Worm (Caenorhabditis elegans) whole organism, early embryonic: Measurements from ENCODE around the gene emb-5.
A peak's percentile ranks its signal among the peaks of the same experiment; 100 is the strongest.

ENCODE experiments used
- B0310.2 ChIP-seq: sonication (generic microtip); optimal IDR thresholded peaks from 2 replicates; lab custom pipeline; 2016; ENCODE audit warnings: mild to moderate bottlenecking, missing genetic modification characterization, missing compliant biosample characterization
- F13C5.2 ChIP-seq: sonication (generic microtip); optimal IDR thresholded peaks from 2 replicates; lab custom pipeline; 2017; ENCODE audit warnings: mild to moderate bottlenecking, missing genetic modification characterization, inconsistent platforms, missing compliant biosample characterization
- aly-1 ChIP-seq: sonication (generic microtip); optimal IDR thresholded peaks from 2 replicates; lab custom pipeline; 2016; ENCODE audit warnings: missing genetic modification characterization, missing compliant biosample characterization
- ama-1 ChIP-seq: fragments of 150-350 bp; optimal IDR thresholded peaks from 2 replicates; lab custom pipeline; 2014
- ceh-13 ChIP-seq: fragments of 200-800 bp; sonication (Bioruptor generic); optimal IDR thresholded peaks from 2 replicates; lab custom pipeline; 2018; ENCODE audit warnings: mild to moderate bottlenecking, missing genetic modification characterization, missing compliant biosample characterization
- ceh-36 ChIP-seq: sonication (generic microtip); optimal IDR thresholded peaks from 2 replicates; lab custom pipeline; 2016; ENCODE audit warnings: missing genetic modification characterization, inconsistent platforms, missing compliant biosample characterization
- ets-7 ChIP-seq: sonication (generic microtip); optimal IDR thresholded peaks from 2 replicates; lab custom pipeline; 2016; ENCODE audit warnings: missing genotype, missing genetic modification characterization, missing compliant biosample characterization
- flt-1 ChIP-seq: fragments of 200-800 bp; sonication (Bioruptor generic); IDR thresholded peaks from 2 replicates; pipeline ENCODE4 v1.3.6; 2022; ENCODE audit warnings: missing genetic modification characterization, missing compliant biosample characterization
- hmbx-1 ChIP-seq: sonication (generic microtip); optimal IDR thresholded peaks from 2 replicates; lab custom pipeline; 2016; ENCODE audit warnings: mild to moderate bottlenecking, missing genetic modification characterization, missing compliant biosample characterization
- hmg-4 ChIP-seq: fragments of 200-800 bp; sonication (Bioruptor generic); optimal IDR thresholded peaks from 2 replicates; lab custom pipeline; 2018; ENCODE audit warnings: mild to moderate bottlenecking, missing genetic modification characterization, missing compliant biosample characterization
- hnd-1 ChIP-seq: sonication (generic microtip); optimal IDR thresholded peaks from 2 replicates; lab custom pipeline; 2016; ENCODE audit warnings: missing genetic modification characterization, missing compliant biosample characterization
- pes-1 ChIP-seq: fragments of 200-800 bp; sonication (Bioruptor generic); IDR thresholded peaks from 2 replicates; pipeline ENCODE4 v1.3.6; 2022; ENCODE audit warnings: missing genetic modification reagents, missing genetic modification characterization, missing compliant biosample characterization
- scrt-1 ChIP-seq: fragments of 200-800 bp; sonication (Bioruptor generic); IDR thresholded peaks from 2 replicates; pipeline ENCODE4 v1.3.6; 2022; ENCODE audit warnings: missing genetic modification characterization, missing compliant biosample characterization
- sea-1 ChIP-seq: fragments of 200-800 bp; sonication (Bioruptor generic); conservative IDR thresholded peaks from 2 replicates; pipeline ENCODE4 v1.3.6; 2022; ENCODE audit warnings: missing genetic modification characterization, missing compliant biosample characterization
- tbx-11 ChIP-seq: fragments of 200-800 bp; sonication (Bioruptor generic); IDR thresholded peaks from 2 replicates; pipeline ENCODE4 v1.3.6; 2022; ENCODE audit warnings: missing genetic modification characterization, missing compliant biosample characterization
- tbx-37 ChIP-seq: fragments of 200-800 bp; sonication (Bioruptor generic); conservative IDR thresholded peaks from 2 replicates; pipeline ENCODE4 v1.3.6; 2022; ENCODE audit warnings: missing genetic modification reagents, missing genetic modification characterization, missing compliant biosample characterization
- tra-4 ChIP-seq: sonication (generic microtip); optimal IDR thresholded peaks from 2 replicates; lab custom pipeline; 2017; ENCODE audit warnings: missing genetic modification characterization, missing compliant biosample characterization

The emb-5 gene

DNA sequence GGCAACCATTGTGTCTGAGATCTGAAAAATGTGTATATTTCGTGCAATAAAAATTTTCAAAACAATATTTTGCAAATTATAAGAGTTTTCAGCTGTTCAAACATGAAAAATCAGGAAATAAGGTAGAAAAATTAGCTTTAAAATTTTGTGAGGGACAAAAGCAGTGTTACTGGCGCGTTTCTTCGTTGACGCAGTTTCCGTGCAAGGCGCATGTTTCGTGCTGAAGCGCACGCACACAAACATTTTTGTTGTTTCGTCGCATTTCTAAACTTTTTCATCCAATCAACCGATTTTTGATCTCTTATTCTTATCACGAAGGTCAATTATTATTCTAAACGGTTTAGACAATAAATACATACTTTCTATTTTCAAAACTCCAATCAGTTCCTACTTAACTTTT lies 27.2 kb downstream of the emb-5 start, which contains the start of gene nifk-1:
nifk-1 (minus strand) TSS at position 27 of the 400 bp plus-strand sequence.
- TF ChIP-seq hnd-1 (tag; lab: Kevin White, UChicago) (no peak), tbx-11 (GFP tag; lab: Robert Waterston, UW) (no peak), scrt-1 (GFP tag; lab: Robert Waterston, UW) (peak; percentile 34; the same call in 1 of the 2 replicates), sea-1 (GFP tag; lab: Robert Waterston, UW) (0 out of 2 replicates have a peak, but pooled peaks have one; percentile 5), hmbx-1 (no peak), hmg-4 (GFP tag; lab: Kevin White, UChicago) (no peak), B0310.2 (tag; lab: Kevin White, UChicago) (no peak), pes-1 (no peak), ama-1 (lab: Kevin White, UChicago) (no peak), ets-7 (tag; lab: Kevin White, UChicago) (no peak), tra-4 (tag; lab: Kevin White, UChicago) (no peak), ceh-36 (tag; lab: Kevin White, UChicago) (no peak), aly-1 (tag; lab: Kevin White, UChicago) (no peak), tbx-37 (GFP tag; lab: Robert Waterston, UW) (peak; percentile 38; the same call in 1 of the 2 replicates), ceh-13 (GFP tag; lab: Kevin White, UChicago) (no peak), F13C5.2 (tag; lab: Kevin White, UChicago) (peak; percentile 60), flt-1 (GFP tag; lab: Robert Waterston, UW) (no peak)

DNA sequence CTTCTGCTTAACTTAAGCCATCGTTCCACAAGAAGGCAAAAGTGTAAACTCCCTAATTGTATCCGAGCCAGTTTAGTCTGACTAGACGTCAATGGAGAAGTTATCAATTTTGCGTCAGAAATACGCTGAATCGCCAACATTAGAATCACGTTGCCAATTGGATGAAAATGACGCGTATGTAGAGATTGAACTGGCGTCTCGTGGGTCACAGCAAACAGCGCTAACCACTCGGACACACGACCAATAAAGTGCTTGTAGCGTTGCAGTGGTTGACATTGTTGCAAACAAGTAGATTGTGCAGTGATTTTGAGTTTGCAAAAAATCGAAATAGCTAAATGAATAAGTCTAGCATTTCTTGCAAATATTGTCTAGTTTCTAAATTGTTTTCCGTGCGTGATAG lies 30.9 kb downstream of the emb-5 start:
- TF ChIP-seq ceh-36 (tag; lab: Kevin White, UChicago) (peak; percentile 84), ama-1 (lab: Kevin White, UChicago) (no peak), hmbx-1 (peak; percentile 44), tbx-11 (GFP tag; lab: Robert Waterston, UW) (peak; percentile 83), tra-4 (tag; lab: Kevin White, UChicago) (peak; percentile 76), sea-1 (GFP tag; lab: Robert Waterston, UW) (no peak; the same call in 1 of the 2 replicates), aly-1 (tag; lab: Kevin White, UChicago) (peak; percentile 13), flt-1 (GFP tag; lab: Robert Waterston, UW) (peak; percentile 76), F13C5.2 (tag; lab: Kevin White, UChicago) (peak; percentile 41), hmg-4 (GFP tag; lab: Kevin White, UChicago) (peak; percentile 91), ceh-13 (GFP tag; lab: Kevin White, UChicago) (peak; percentile 80), ets-7 (tag; lab: Kevin White, UChicago) (peak; percentile 32), pes-1 (no peak), B0310.2 (tag; lab: Kevin White, UChicago) (peak; percentile 69), scrt-1 (GFP tag; lab: Robert Waterston, UW) (peak; percentile 88), hnd-1 (tag; lab: Kevin White, UChicago) (peak; percentile 64), tbx-37 (GFP tag; lab: Robert Waterston, UW) (peak; percentile 76)

DNA sequence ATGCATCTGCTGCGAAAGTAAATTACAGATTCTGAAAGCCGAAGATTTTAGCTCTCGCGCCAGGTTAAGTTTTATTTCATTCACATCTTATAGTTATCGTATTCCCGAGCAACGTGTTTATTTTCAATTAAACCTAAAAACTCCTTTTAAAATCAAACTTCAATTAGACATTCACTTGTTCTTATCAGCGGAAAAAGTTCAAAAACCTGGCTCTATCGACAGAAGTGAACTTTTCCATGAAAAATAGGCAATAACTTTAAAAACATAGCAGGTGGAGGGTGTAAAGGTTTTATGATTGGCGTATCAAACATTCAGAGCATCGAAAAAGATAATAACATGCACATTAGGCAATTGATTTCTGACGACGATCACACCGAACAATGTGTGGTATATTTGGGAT lies 31.5 kb downstream of the emb-5 start, which contains the start of gene ppat-1:
ppat-1 (plus strand) TSS at position 316 of the 400 bp plus-strand sequence.
- TF ChIP-seq hmbx-1 (no peak), tbx-37 (GFP tag; lab: Robert Waterston, UW) (no peak), pes-1 (no peak), hmg-4 (GFP tag; lab: Kevin White, UChicago) (no peak), F13C5.2 (tag; lab: Kevin White, UChicago) (no peak), sea-1 (GFP tag; lab: Robert Waterston, UW) (no peak), ceh-36 (tag; lab: Kevin White, UChicago) (no peak), ama-1 (lab: Kevin White, UChicago) (no peak), ets-7 (tag; lab: Kevin White, UChicago) (no peak), flt-1 (GFP tag; lab: Robert Waterston, UW) (no peak), tbx-11 (GFP tag; lab: Robert Waterston, UW) (no peak), tra-4 (tag; lab: Kevin White, UChicago) (no peak), scrt-1 (GFP tag; lab: Robert Waterston, UW) (no peak), aly-1 (tag; lab: Kevin White, UChicago) (no peak), ceh-13 (GFP tag; lab: Kevin White, UChicago) (no peak), B0310.2 (tag; lab: Kevin White, UChicago) (no peak), hnd-1 (tag; lab: Kevin White, UChicago) (no peak)

DNA sequence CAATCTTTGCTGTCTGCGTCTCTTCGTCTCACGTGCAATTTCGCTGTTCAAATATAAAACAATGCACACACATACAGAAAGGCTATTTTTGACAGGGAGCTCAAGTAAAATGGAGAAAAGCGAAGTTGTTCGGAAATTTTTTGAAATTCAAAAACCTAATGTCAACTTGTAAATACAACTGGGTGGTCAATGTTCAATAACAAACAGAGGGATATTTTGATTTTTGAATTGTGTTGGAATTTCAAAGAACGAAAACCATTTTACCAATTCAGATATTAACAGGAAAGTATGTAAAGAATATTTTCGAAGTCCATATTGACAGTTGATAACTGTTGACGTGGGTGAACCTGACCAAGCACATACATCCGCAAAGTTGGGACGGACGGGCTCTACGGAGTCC lies 32.1 kb downstream of the emb-5 start, which contains the start of gene tag-243:
tag-243 (minus strand) TSS at position 101 of the 400 bp plus-strand sequence.
- TF ChIP-seq ceh-36 (tag; lab: Kevin White, UChicago) (no peak), tbx-11 (GFP tag; lab: Robert Waterston, UW) (no peak), tbx-37 (GFP tag; lab: Robert Waterston, UW) (no peak), sea-1 (GFP tag; lab: Robert Waterston, UW) (no peak), ceh-13 (GFP tag; lab: Kevin White, UChicago) (no peak), flt-1 (GFP tag; lab: Robert Waterston, UW) (no peak), F13C5.2 (tag; lab: Kevin White, UChicago) (no peak), aly-1 (tag; lab: Kevin White, UChicago) (no peak), scrt-1 (GFP tag; lab: Robert Waterston, UW) (no peak), hmg-4 (GFP tag; lab: Kevin White, UChicago) (no peak), hnd-1 (tag; lab: Kevin White, UChicago) (no peak)

DNA sequence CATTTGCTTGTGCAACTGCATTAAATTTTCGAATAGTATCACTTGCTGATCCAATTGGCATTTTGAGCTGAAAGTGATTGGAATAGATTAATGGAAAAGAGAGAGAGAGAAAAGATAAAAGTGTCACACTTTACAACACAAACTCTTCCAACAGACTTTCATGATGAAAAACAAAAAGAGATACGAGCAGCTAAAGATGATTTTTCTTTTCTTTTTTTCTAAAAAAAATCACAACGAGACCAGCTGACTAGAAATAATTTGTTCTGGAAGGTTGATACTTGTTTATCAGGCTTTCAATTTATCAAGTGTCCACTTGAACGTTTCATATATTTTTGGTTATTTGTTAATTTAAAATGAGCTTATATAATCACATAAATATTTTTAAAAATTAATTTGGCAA lies 33.3 kb downstream of the emb-5 start:
- TF ChIP-seq ama-1 (lab: Kevin White, UChicago) (no peak), flt-1 (GFP tag; lab: Robert Waterston, UW) (no peak), ceh-13 (GFP tag; lab: Kevin White, UChicago) (no peak), F13C5.2 (tag; lab: Kevin White, UChicago) (no peak), pes-1 (no peak)

DNA sequence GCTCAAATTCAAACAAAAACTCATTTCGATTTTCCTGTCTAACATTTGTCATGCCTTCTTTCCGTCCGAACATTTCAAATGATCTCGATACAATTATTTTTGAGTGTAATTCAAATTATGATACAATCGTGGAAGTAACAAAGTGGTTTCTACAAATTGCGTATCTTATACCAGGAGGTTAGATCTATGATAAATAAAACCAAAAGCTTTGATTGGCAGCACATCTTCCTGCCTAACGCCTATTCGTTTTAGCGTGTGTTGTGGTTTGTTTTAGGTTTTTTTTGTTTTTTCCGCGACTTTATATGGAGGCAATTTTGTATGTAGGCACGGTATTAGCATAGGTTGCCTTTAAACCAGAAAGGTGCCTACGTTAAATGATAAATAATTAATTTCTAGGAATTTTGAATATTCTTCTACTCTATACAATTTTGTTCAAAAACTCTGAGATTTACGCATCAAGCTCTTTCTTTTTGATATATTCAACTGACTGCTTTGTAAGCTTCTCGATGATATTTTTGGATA lies 40.4 kb downstream of the emb-5 start, which contains the start of gene srg-11:
srg-11 (plus strand) TSS at position 51 of the 522 bp plus-strand sequence.
- TF ChIP-seq pes-1 = no peak
- no peak for TF ChIP-seq tbx-37 (GFP tag; lab: Robert Waterston, UW)
- TF ChIP-seq hnd-1 (tag; lab: Kevin White, UChicago) = no peak
- TF ChIP-seq F13C5.2 (tag; lab: Kevin White, UChicago) = no peak
- no peak for TF ChIP-seq sea-1 (GFP tag; lab: Robert Waterston, UW)
- TF ChIP-seq flt-1 (GFP tag; lab: Robert Waterston, UW) = no peak
- no peak for TF ChIP-seq ama-1 (lab: Kevin White, UChicago)
- no peak for TF ChIP-seq hmbx-1
- no peak for TF ChIP-seq ets-7 (tag; lab: Kevin White, UChicago)
- no peak for TF ChIP-seq tbx-11 (GFP tag; lab: Robert Waterston, UW)
- TF ChIP-seq aly-1 (tag; lab: Kevin White, UChicago) = no peak
- no peak for TF ChIP-seq tra-4 (tag; lab: Kevin White, UChicago)
- no peak for TF ChIP-seq B0310.2 (tag; lab: Kevin White, UChicago)
- no peak for TF ChIP-seq ceh-36 (tag; lab: Kevin White, UChicago)
- no peak for TF ChIP-seq scrt-1 (GFP tag; lab: Robert Waterston, UW)
